Worm (Caenorhabditis elegans): ENCODE measurements around the gene T28D6.4.

DNA sequence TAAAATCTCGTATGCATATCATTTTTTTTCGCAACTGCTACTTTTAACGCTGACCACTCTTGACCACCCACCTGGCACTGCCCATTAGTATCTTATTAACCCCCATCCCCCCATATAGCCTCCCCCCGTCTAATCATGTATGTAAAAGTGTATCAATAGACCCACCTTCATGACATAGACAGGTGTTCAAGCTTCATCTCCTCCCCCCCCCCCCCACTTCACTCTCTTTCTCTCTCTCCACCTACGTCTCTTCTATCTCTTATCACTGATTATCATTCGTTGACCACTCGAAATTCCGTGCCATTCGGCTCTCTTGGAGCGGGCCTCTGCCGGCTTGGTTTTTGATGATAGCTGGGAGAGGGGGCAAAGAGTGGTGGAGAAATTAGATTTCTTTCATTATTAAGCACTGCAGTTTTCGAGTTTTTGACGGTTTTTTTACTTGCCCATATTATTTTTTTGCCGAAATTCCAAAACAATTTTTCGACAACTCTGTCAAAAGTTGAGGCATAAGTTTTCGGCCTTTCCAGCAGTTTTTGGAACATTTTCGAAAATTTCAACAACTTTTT is 4.4 kb upstream of the T28D6.4 start:
- TF ChIP-seq ztf-11 (tag; optimal IDR thresholded peaks at IDR 0.05) (no peak), unc-39 (tag; optimal IDR thresholded peaks at IDR 0.05) (no peak), nhr-23 (tag; optimal IDR thresholded peaks at IDR 0.05) (no peak), nhr-11 (tag; optimal IDR thresholded peaks at IDR 0.05) (no peak), nhr-237 (tag; optimal IDR thresholded peaks at IDR 0.05) (no peak), aly-2 (tag; optimal IDR thresholded peaks at IDR 0.05) (no peak), sma-9 (GFP tag; optimal IDR thresholded peaks at IDR 0.05) (no peak), sma-9 (tag; optimal IDR thresholded peaks at IDR 0.05) (no peak), R02D3.7 (tag; optimal IDR thresholded peaks at IDR 0.05) (no peak), egl-27 (tag; optimal IDR thresholded peaks at IDR 0.05) (no peak), nhr-12 (tag; optimal IDR thresholded peaks at IDR 0.05) (no peak), nhr-6 (tag; optimal IDR thresholded peaks at IDR 0.05) (no peak), ztf-4 (tag; optimal IDR thresholded peaks at IDR 0.05) (no peak), peb-1 (tag; optimal IDR thresholded peaks at IDR 0.05) (no peak)
